Worm (Caenorhabditis elegans): Measurements from ENCODE around the gene ZK666.14.

Gene ZK666.14

DNA sequence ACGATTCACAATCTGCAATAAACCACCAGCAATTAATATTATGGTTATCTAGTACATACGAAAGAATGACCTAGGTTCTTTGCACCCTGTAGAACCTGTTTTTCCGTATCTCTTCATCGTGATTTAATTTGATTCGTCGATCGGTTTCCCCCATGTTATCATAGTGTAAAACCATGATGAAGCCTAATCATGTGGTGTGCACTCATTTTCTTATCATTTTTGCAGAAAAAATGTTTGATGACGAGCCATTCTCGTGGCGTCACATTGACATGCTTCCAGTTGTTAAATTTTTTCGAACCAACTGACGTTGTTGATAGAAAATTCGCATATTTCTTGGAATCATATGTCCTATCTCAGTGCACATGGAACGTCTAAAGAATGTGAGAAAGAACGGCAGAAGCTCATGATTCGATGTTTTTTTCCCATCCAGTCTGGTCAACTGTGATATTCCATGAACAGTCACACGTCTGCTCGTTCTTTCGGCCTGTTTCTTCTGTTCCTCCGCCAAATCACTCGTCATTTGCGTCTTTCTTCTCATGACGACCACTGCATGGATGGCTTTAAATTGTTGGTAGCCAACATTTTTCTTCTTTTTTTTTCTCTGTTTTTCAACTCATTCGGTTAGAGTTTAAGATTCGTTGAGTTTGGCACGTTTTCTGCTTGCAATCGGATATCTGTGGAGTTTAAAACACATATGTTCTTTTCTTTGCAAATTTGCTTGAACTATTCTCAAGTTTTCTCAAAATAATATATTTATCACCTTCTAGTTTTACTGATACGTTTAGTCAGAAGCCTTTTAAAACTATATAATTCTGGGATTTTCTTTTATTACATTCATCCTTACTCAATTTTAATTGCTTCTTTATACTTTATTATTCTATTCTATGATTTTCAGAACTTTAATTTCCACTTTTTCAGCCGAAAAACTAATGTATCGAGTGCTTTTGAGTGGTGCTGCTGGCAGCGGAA lies 46.9 kb upstream of the ZK666.14 start, which contains the start of gene ZK673.2:
Gene ZK673.2 (plus strand): TSS at position 919 of the 969 bp plus-strand sequence.
- TF ChIP-seq dve-1 (tag; optimal IDR thresholded peaks at IDR 0.05), result no peak
- TF ChIP-seq pat-9 (tag; optimal IDR thresholded peaks at IDR 0.05), result no peak
- TF ChIP-seq hlh-8 (tag; optimal IDR thresholded peaks at IDR 0.05), result no peak
- TF ChIP-seq lim-6 (tag; optimal IDR thresholded peaks at IDR 0.05), result no peak

DNA sequence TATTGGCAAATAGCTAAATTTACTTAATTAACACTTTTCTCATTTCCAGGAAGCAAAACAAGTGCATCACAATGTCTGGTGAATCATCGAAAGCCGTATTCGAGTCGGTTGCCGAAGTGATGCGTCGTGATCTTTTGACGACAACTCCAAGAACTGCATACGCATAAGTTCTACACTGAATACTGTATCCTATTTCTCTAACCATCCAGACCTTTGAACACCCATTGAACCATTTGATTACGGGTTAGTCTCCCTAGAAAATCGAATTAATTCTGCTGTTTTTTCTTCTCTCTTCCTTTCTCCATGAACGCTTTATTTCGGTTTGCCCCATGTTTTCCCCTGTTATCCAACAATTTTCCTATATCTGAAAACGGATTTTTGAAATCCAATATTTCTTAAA lies 44.9 kb upstream of the ZK666.14 start, which contains the start of gene lin-56:
Gene lin-56 (plus strand): TSS at position 301 of the 400 bp plus-strand sequence.
- no peak for TF ChIP-seq lim-6 (tag; optimal IDR thresholded peaks at IDR 0.05)
- TF ChIP-seq C38D4.7 (GFP tag; optimal IDR thresholded peaks at IDR 0.05), result no peak
- no peak for TF ChIP-seq lin-11 (tag; optimal IDR thresholded peaks at IDR 0.05)
- no peak for TF ChIP-seq odd-2 (tag; optimal IDR thresholded peaks at IDR 0.05)
- TF ChIP-seq pqm-1 (tag; optimal IDR thresholded peaks at IDR 0.05), result no peak
- TF ChIP-seq dmd-4 (tag; optimal IDR thresholded peaks at IDR 0.05; ENCODE audit: borderline replicate concordance), result no peak
- TF ChIP-seq ttx-3 (tag; optimal IDR thresholded peaks at IDR 0.05), result no peak
- TF ChIP-seq ahr-1 (tag; optimal IDR thresholded peaks at IDR 0.05), result no peak
- no peak for TF ChIP-seq syd-9 (tag; optimal IDR thresholded peaks at IDR 0.05)
- TF ChIP-seq ceh-6 (GFP tag; optimal IDR thresholded peaks at IDR 0.05), result no peak
- TF ChIP-seq rnt-1 (tag; optimal IDR thresholded peaks at IDR 0.05), result no peak

DNA sequence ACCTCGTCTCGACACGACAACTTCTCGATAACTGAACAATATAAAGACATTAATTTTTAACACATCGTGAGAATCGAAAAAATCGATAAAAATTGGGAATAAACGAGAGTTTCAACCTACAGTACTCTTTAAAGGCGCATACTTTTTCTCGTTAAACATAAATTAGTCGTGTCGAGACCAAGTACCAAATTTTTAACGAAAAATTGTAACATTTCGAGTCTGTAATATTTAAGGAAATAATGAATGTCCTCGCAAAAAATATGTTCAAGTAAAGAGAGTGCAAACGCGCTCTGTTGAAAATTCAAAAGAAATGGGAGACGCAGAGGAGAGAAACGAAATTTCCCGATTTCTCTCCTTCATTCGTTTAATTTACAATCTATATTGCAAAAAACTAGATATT lies 44.2 kb upstream of the ZK666.14 start:
- TF ChIP-seq sdc-2 (tag; optimal IDR thresholded peaks at IDR 0.05) (no peak), unc-42 (tag; optimal IDR thresholded peaks at IDR 0.05) (no peak), fkh-10 (GFP tag; optimal IDR thresholded peaks at IDR 0.05) (no peak), lim-6 (tag; optimal IDR thresholded peaks at IDR 0.05) (no peak)

DNA sequence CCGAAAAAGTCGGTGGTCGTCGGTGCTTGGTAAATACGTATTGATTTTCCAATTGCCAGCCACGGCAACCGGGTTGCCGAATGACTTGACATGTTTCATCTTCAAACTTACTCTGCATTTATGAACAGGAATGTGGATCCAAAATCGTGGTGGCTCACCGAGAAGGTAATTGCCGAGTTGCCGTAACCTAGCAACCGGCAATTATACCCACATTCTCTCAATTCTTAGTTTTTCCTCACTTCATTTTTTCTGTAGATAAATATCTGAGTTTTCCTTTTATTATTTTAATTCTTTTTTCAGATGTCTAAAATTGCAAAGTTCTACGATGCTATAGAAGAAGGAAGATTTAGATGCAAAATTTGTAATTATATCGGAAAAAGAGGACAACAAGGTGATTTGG lies 41.9 kb upstream of the ZK666.14 start, which contains the start of gene ZK673.4:
Gene ZK673.4 (plus strand): TSS at position 301 of the 400 bp plus-strand sequence.
- TF ChIP-seq nhr-232 (tag; optimal IDR thresholded peaks at IDR 0.05) (no peak), ceh-45 (GFP tag; IDR thresholded peaks at IDR 0.05) (no peak), ahr-1 (tag; optimal IDR thresholded peaks at IDR 0.05) (no peak), tbx-2 (tag; optimal IDR thresholded peaks at IDR 0.05) (no peak), ets-4 (tag; optimal IDR thresholded peaks at IDR 0.05) (no peak), ceh-30 (tag; optimal IDR thresholded peaks at IDR 0.05) (no peak)

DNA sequence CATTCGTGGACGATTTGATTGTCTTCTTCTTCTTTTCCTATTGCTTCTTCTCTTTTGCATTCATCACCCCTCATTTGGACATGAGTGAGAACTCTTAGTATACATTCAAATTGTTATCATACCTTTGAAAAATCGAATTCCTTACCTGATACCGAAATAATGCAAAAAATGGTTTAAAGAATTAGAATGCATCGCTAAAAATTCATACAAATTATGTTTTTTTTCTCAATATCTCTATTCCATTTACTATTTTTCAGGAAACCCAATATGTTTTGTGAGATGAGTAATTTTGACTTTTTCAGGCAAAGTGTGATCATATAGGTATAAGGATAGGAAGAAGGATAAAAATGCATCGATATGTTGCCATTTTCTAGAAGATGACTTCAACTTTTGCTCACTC lies 37.6 kb upstream of the ZK666.14 start, which contains the start of gene ZK673.11:
Gene ZK673.11 (plus strand): TSS at position 301 of the 400 bp plus-strand sequence.
- TF ChIP-seq K02D7.2 (tag; optimal IDR thresholded peaks at IDR 0.05), result no peak
- no peak for TF ChIP-seq F13H6.1 (tag; optimal IDR thresholded peaks at IDR 0.05)
- TF ChIP-seq hlh-15 (tag; optimal IDR thresholded peaks at IDR 0.05), result no peak
- no peak for TF ChIP-seq fax-1 (tag; optimal IDR thresholded peaks at IDR 0.05)
- TF ChIP-seq ceh-45 (GFP tag; IDR thresholded peaks at IDR 0.05), result no peak
- TF ChIP-seq ceh-14 (tag; optimal IDR thresholded peaks at IDR 0.05), result no peak
- TF ChIP-seq odd-2 (tag; optimal IDR thresholded peaks at IDR 0.05), result no peak
- TF ChIP-seq eyg-1 (tag; optimal IDR thresholded peaks at IDR 0.05), result no peak
- TF ChIP-seq ceh-9 (tag; optimal IDR thresholded peaks at IDR 0.05), result no peak
- no peak for TF ChIP-seq nhr-11 (tag; optimal IDR thresholded peaks at IDR 0.05)
- no peak for TF ChIP-seq sox-2 (GFP tag; IDR thresholded peaks at IDR 0.05)
- no peak for TF ChIP-seq npax-4 (tag; optimal IDR thresholded peaks at IDR 0.05)
- TF ChIP-seq ceh-24 (tag; optimal IDR thresholded peaks at IDR 0.05), result no peak
- TF ChIP-seq unc-55 (GFP tag; optimal IDR thresholded peaks at IDR 0.05), result no peak
- TF ChIP-seq ceh-2 (tag; optimal IDR thresholded peaks at IDR 0.05), result no peak
- no peak for TF ChIP-seq hlh-13 (GFP tag; optimal IDR thresholded peaks at IDR 0.05)

All from whole organism, late embryonic.